Fruit fly (Drosophila melanogaster) whole organism, embryonic: Measurements from ENCODE around the gene CG5191.

ENCODE experiments used
- Abd-B ChIP-seq: fragments of 200-800 bp; sonication (Bioruptor generic); optimal IDR thresholded peaks from 2 replicates; lab custom pipeline; 2018; ENCODE audit warnings: missing biosample characterization, mild to moderate bottlenecking, missing genetic modification characterization, moderate library complexity
- Aef1 ChIP-seq: fragments of 200-800 bp; sonication (Bioruptor generic); IDR thresholded peaks from 3 replicates; pipeline ENCODE4 v1.3.6; 2022; ENCODE audit warnings: missing biosample characterization, missing genetic modification characterization
- CG11504 ChIP-seq: fragments of 200-800 bp; sonication (Bioruptor generic); optimal IDR thresholded peaks from 3 replicates; lab custom pipeline; 2019; ENCODE audit warnings: missing biosample characterization, mild to moderate bottlenecking, missing genetic modification characterization, moderate library complexity
- CG12219 ChIP-seq: fragments of 200-800 bp; sonication (Bioruptor generic); optimal IDR thresholded peaks from 3 replicates; lab custom pipeline; 2018; ENCODE audit warnings: missing biosample characterization, mild to moderate bottlenecking, missing genetic modification characterization
- CG1233 ChIP-seq: fragments of 200-800 bp; sonication (Bioruptor generic); optimal IDR thresholded peaks from 4 replicates; lab custom pipeline; 2018; ENCODE audit warnings: missing biosample characterization, mild to moderate bottlenecking, missing genetic modification characterization
- CG12942 ChIP-seq: fragments of 200-800 bp; sonication (Bioruptor generic); optimal IDR thresholded peaks from 3 replicates; lab custom pipeline; 2016; ENCODE audit warnings: missing biosample characterization, missing genetic modification characterization
- CG17829 ChIP-seq: fragments of 200-800 bp; optimal IDR thresholded peaks from 2 replicates; lab custom pipeline; 2019; ENCODE audit warnings: missing biosample characterization, mild to moderate bottlenecking, missing genetic modification characterization, moderate library complexity
- CG1832 ChIP-seq: fragments of 200-800 bp; sonication (Bioruptor generic); optimal IDR thresholded peaks from 2 replicates; lab custom pipeline; 2017; ENCODE audit warnings: missing biosample characterization, mild to moderate bottlenecking, missing genetic modification characterization, inconsistent platforms
- CG18476 ChIP-seq: fragments of 200-800 bp; sonication (Bioruptor generic); optimal IDR thresholded peaks from 2 replicates; lab custom pipeline; 2016; ENCODE audit warnings: missing biosample characterization, mild to moderate bottlenecking, missing genetic modification characterization
- CG18764 ChIP-seq: fragments of 200-800 bp; sonication (Bioruptor generic); optimal IDR thresholded peaks from 3 replicates; lab custom pipeline; 2016; ENCODE audit warnings: missing biosample characterization, missing genetic modification characterization
- CG2116 ChIP-seq: fragments of 200-800 bp; sonication (Bioruptor generic); optimal IDR thresholded peaks from 3 replicates; lab custom pipeline; 2018; ENCODE audit warnings: missing biosample characterization, mild to moderate bottlenecking, missing genetic modification characterization
- CG2712 ChIP-seq: fragments of 200-800 bp; optimal IDR thresholded peaks from 3 replicates; lab custom pipeline; 2019; ENCODE audit warnings: missing biosample characterization, mild to moderate bottlenecking, missing genetic modification characterization, moderate library complexity
- CG2889 ChIP-seq: fragments of 200-800 bp; sonication (Bioruptor generic); IDR thresholded peaks from 3 replicates; pipeline ENCODE4 v1.3.6; 2022; ENCODE audit warnings: missing biosample characterization, missing genetic modification characterization
- CG3163 ChIP-seq: fragments of 200-800 bp; sonication (Bioruptor generic); optimal IDR thresholded peaks from 3 replicates; lab custom pipeline; 2016; ENCODE audit warnings: missing biosample characterization, missing genetic modification characterization
- CG42726 ChIP-seq: fragments of 200-800 bp; sonication (Bioruptor generic); IDR thresholded peaks from 2 replicates; pipeline ENCODE4 v1.3.6; 2022; ENCODE audit warnings: missing biosample characterization, missing genetic modification characterization; ENCODE audit not compliant: partially characterized antibody
- CG4424 ChIP-seq: fragments of 200-800 bp; sonication (Bioruptor generic); optimal IDR thresholded peaks from 3 replicates; lab custom pipeline; 2016; ENCODE audit warnings: missing biosample characterization, missing genetic modification characterization
- CG4617 ChIP-seq: fragments of 200-800 bp; sonication (Bioruptor generic); optimal IDR thresholded peaks from 3 replicates; lab custom pipeline; 2016; ENCODE audit warnings: missing biosample characterization, missing genetic modification characterization, borderline replicate concordance
- CG8290 ChIP-seq, 3 experiments: fragments of 200-800 bp; sonication (Bioruptor generic); optimal IDR thresholded peaks; 2 replicates each; lab custom pipeline; 2016 to 2019; ENCODE audit warnings: missing biosample characterization in 3 of 3, missing genetic modification characterization in 3 of 3, mild to moderate bottlenecking in 2 of 3, moderate library complexity in 1 of 3
- Drgx ChIP-seq: fragments of 200-800 bp; sonication (Bioruptor generic); IDR thresholded peaks from 2 replicates; pipeline ENCODE4 v1.3.6; 2022; ENCODE audit warnings: missing biosample characterization, missing genetic modification characterization
- E2f2 ChIP-seq: fragments of 200-800 bp; sonication (Bioruptor generic); IDR thresholded peaks from 2 replicates; pipeline ENCODE4 v1.3.6; 2022; ENCODE audit warnings: missing biosample characterization, missing genetic modification characterization
- Hr51 ChIP-seq, 2 experiments: fragments of 200-800 bp; sonication (Bioruptor generic); optimal IDR thresholded peaks; 2 replicates in 1 of 2; 3 replicates in 1 of 2; lab custom pipeline; 2016 to 2018; ENCODE audit warnings: missing biosample characterization in 2 of 2, missing genetic modification characterization in 2 of 2, mild to moderate bottlenecking in 1 of 2, moderate library complexity in 1 of 2
- Hsf ChIP-seq: fragments of 200-800 bp; sonication (Bioruptor generic); optimal IDR thresholded peaks from 3 replicates; lab custom pipeline; 2016; ENCODE audit warnings: missing biosample characterization, missing genetic modification characterization
- Lim3 ChIP-seq: fragments of 200-800 bp; sonication (Bioruptor generic); IDR thresholded peaks from 2 replicates; pipeline ENCODE4 v1.3.6; 2022; ENCODE audit warnings: missing biosample characterization, missing genetic modification characterization
- Opbp ChIP-seq: fragments of 200-800 bp; sonication (Bioruptor generic); IDR thresholded peaks from 3 replicates; pipeline ENCODE4 v1.3.6; 2022; ENCODE audit warnings: missing biosample characterization, missing genetic modification characterization; ENCODE audit not compliant: partially characterized antibody
- Optix ChIP-seq: fragments of 200-800 bp; sonication (Bioruptor generic); IDR thresholded peaks from 3 replicates; pipeline ENCODE4 v1.3.6; 2022; ENCODE audit warnings: missing biosample characterization, missing genetic modification characterization
- Ptx1 ChIP-seq: fragments of 200-800 bp; sonication (Bioruptor generic); IDR thresholded peaks from 2 replicates; pipeline ENCODE4 v1.3.6; 2022; ENCODE audit warnings: missing biosample characterization, missing genetic modification characterization
- Rx ChIP-seq: fragments of 200-800 bp; sonication (Bioruptor generic); IDR thresholded peaks from 2 replicates; pipeline ENCODE4 v1.3.6; 2022; ENCODE audit warnings: missing biosample characterization, missing genetic modification characterization
- Sry-δ ChIP-seq: fragments of 200-800 bp; sonication (Bioruptor generic); optimal IDR thresholded peaks from 2 replicates; lab custom pipeline; 2016; ENCODE audit warnings: missing biosample characterization, missing genetic modification characterization
- Ssrp ChIP-seq: fragments of 200-800 bp; sonication (Bioruptor generic); optimal IDR thresholded peaks from 2 replicates; lab custom pipeline; 2018; ENCODE audit warnings: missing biosample characterization, mild to moderate bottlenecking, missing genetic modification characterization, moderate library complexity
- Xbp1 ChIP-seq: fragments of 200-800 bp; sonication (Bioruptor generic); optimal IDR thresholded peaks from 3 replicates; lab custom pipeline; 2016; ENCODE audit warnings: missing biosample characterization, mild to moderate bottlenecking, missing genetic modification characterization
- al ChIP-seq: fragments of 200-800 bp; sonication (Bioruptor generic); IDR thresholded peaks from 2 replicates; pipeline ENCODE4 v1.3.6; 2022; ENCODE audit warnings: missing biosample characterization, missing genetic modification characterization
- chn ChIP-seq: fragments of 200-800 bp; sonication (Bioruptor generic); optimal IDR thresholded peaks from 2 replicates; lab custom pipeline; 2016; ENCODE audit warnings: missing biosample characterization, missing genetic modification characterization
- emc ChIP-seq: fragments of 200-800 bp; sonication (Bioruptor generic); optimal IDR thresholded peaks from 2 replicates; lab custom pipeline; 2016; ENCODE audit warnings: missing biosample characterization, missing genetic modification characterization
- fd3F ChIP-seq: fragments of 200-800 bp; sonication (Bioruptor generic); optimal IDR thresholded peaks from 2 replicates; lab custom pipeline; 2018; ENCODE audit warnings: missing biosample characterization, mild to moderate bottlenecking, missing genetic modification characterization, moderate library complexity
- fd64A ChIP-seq: fragments of 200-800 bp; sonication (Bioruptor generic); optimal IDR thresholded peaks from 3 replicates; lab custom pipeline; 2018; ENCODE audit warnings: missing biosample characterization, mild to moderate bottlenecking, missing genetic modification characterization
- gt ChIP-seq: fragments of 200-800 bp; sonication (Bioruptor generic); IDR thresholded peaks from 2 replicates; pipeline ENCODE4 v1.3.6; 2022; ENCODE audit warnings: missing biosample characterization, missing genetic modification characterization
- lab ChIP-seq: fragments of 200-800 bp; sonication (Bioruptor generic); optimal IDR thresholded peaks from 3 replicates; lab custom pipeline; 2017; ENCODE audit warnings: missing biosample characterization, missing genetic modification characterization, mild to moderate bottlenecking, moderate library complexity, missing genetic modification reagents
- mam ChIP-seq: fragments of 200-800 bp; sonication (Bioruptor generic); optimal IDR thresholded peaks from 3 replicates; lab custom pipeline; 2016; ENCODE audit warnings: missing biosample characterization, missing genetic modification characterization
- nmo ChIP-seq: fragments of 200-800 bp; sonication (Bioruptor generic); optimal IDR thresholded peaks from 2 replicates; lab custom pipeline; 2018; ENCODE audit warnings: missing biosample characterization, mild to moderate bottlenecking, missing genetic modification characterization, moderate library complexity
- otp ChIP-seq: fragments of 200-800 bp; sonication (Bioruptor generic); IDR thresholded peaks from 3 replicates; pipeline ENCODE4, ENCODE4 v1.3.6; 2022; ENCODE audit warnings: missing biosample characterization, missing genetic modification characterization
- peb ChIP-seq: fragments of 200-800 bp; sonication (Bioruptor generic); IDR thresholded peaks from 2 replicates; pipeline ENCODE4 v1.3.6; 2022; ENCODE audit warnings: missing biosample characterization, missing genetic modification characterization
- sim ChIP-seq: fragments of 200-800 bp; sonication (Bioruptor generic); IDR thresholded peaks from 2 replicates; pipeline ENCODE4 v1.3.6; 2022; ENCODE audit warnings: missing biosample characterization, missing genetic modification characterization
- sisA ChIP-seq: fragments of 200-800 bp; sonication (Bioruptor generic); IDR thresholded peaks from 2 replicates; pipeline ENCODE4 v1.3.6; 2022; ENCODE audit warnings: missing biosample characterization, missing genetic modification characterization
- slou ChIP-seq: fragments of 200-800 bp; sonication (Bioruptor generic); optimal IDR thresholded peaks from 3 replicates; lab custom pipeline; 2016; ENCODE audit warnings: missing biosample characterization, missing genetic modification characterization
- stwl ChIP-seq: fragments of 200-800 bp; sonication (Bioruptor generic); optimal IDR thresholded peaks from 3 replicates; lab custom pipeline; 2018; ENCODE audit warnings: missing biosample characterization, mild to moderate bottlenecking, missing genetic modification characterization, moderate library complexity
- trem ChIP-seq: fragments of 200-800 bp; optimal IDR thresholded peaks from 3 replicates; lab custom pipeline; 2019; ENCODE audit warnings: missing biosample characterization, mild to moderate bottlenecking, missing genetic modification characterization, moderate library complexity
- tup ChIP-seq: fragments of 200-800 bp; sonication (Bioruptor generic); optimal IDR thresholded peaks from 2 replicates; lab custom pipeline; 2016; ENCODE audit warnings: missing biosample characterization, mild to moderate bottlenecking, missing genetic modification characterization, moderate library complexity
- zfh1 ChIP-seq: fragments of 200-800 bp; sonication (Bioruptor generic); IDR thresholded peaks from 3 replicates; pipeline ENCODE4 v1.3.6; 2022; ENCODE audit warnings: missing biosample characterization, missing genetic modification characterization

The CG5191 gene

DNA sequence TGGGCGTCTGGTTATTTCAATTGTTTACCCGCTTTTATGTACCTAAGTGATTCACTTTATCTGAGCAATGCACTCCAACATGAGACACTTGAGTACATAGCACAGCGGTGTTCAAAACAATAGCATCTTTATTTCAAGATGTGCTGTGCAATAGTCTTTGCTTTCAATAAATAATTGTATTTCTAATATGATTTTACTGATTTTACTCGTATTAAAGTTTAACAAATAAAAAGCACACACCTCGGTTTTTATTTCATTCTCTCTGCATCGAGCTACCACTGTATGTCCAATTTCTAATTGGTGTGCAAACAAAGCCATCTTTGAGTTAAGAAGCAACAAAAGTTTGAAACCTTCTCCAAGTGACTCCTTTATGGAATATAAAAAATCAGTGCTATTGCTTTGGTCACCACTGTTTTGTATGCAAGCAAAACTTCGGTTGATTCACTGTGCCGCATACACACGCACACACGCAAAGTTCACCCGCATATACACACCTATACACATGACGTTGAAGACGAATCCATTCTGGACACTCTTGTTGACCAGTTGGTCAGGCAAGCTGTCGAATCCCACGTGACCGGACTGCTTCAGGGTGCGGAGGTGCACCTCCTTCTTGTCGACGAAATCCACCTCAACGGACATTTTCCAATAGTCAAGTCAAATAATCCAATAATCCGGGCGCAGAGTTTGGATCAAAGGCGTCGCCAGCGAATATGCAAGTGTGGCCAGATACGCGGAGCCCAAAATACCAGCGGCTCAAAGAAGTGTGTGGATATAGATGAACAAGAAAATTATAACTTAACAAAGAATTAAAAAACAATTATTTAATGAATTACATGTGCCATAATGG, 27.2 kb downstream of the CG5191 start, which contains the start of gene Septin2 (continued):
- TF ChIP-seq Rx (GFP tag; lab: Robert Waterston, UW) (peak; percentile 42; the same call in 1 of the 2 replicates), Sry-δ (GFP tag; lab: Kevin White, UChicago) (peak; percentile 9), CG42726 (GFP tag; lab: Robert Waterston, UW) (no peak), Ptx1 (GFP tag; lab: Robert Waterston, UW) (peak; percentile 66), fd3F (GFP tag; lab: Kevin White, UChicago) (peak; percentile 54), CG12942 (peak; percentile 75), CG17829 (peak; percentile 82), Xbp1 (GFP tag; lab: Kevin White, UChicago) (peak; percentile 79), sisA (GFP tag; lab: Robert Waterston, UW) (peak; percentile 75), stwl (tag; lab: Kevin White, UChicago) (no peak), emc (GFP tag; lab: Kevin White, UChicago) (no peak), trem (peak; percentile 49), CG2116 (GFP tag; lab: Kevin White, UChicago) (peak; percentile 44), Lim3 (no peak), otp (GFP tag; lab: Robert Waterston, UW) (no peak; the same call in 2 of the 3 replicates), CG12219 (GFP tag; lab: Kevin White, UChicago) (peak; percentile 73), Ssrp (tag; lab: Kevin White, UChicago) (peak; percentile 82), CG11504 (tag; lab: Kevin White, UChicago) (peak; percentile 91), CG2889 (GFP tag; lab: Robert Waterston, UW) (0 out of 3 replicates have a peak, but pooled peaks have one; percentile 31), fd64A (peak; percentile 66), CG18764 (peak; percentile 74), CG3163 (GFP tag; lab: Kevin White, UChicago) (no peak), tup (GFP tag; lab: Kevin White, UChicago) (peak; percentile 55), CG18476 (GFP tag; lab: Kevin White, UChicago) (peak; percentile 81), al (no peak), slou (GFP tag; lab: Kevin White, UChicago) (no peak), Hr51 (GFP tag; optimal IDR thresholded peaks at IDR 0.05; lab: Kevin White, UChicago) (peak; percentile 4 to 85), CG8290 (GFP tag; optimal IDR thresholded peaks at IDR 0.05; lab: Kevin White, UChicago) (peak; percentile 37), CG8290 (tag; optimal IDR thresholded peaks at IDR 0.05; lab: Kevin White, UChicago) (peak in 1 of 2 experiments; percentile 61), gt (GFP tag; lab: Robert Waterston, UW) (no peak), zfh1 (GFP tag; lab: Robert Waterston, UW) (peak; percentile 73), CG1832 (no peak), Drgx (peak; percentile 80), CG4424 (GFP tag; lab: Kevin White, UChicago) (peak; percentile 83), CG4617 (GFP tag; lab: Kevin White, UChicago) (no peak), Abd-B (no peak), Aef1 (GFP tag; lab: Robert Waterston, UW) (peak; percentile 38; the same call in 1 of the 3 replicates), Hsf (GFP tag; lab: Kevin White, UChicago) (peak; percentile 84), chn (GFP tag; lab: Kevin White, UChicago) (peak; percentile 73), Opbp (GFP tag; lab: Robert Waterston, UW) (no peak), mam (GFP tag; lab: Kevin White, UChicago) (peak; percentile 22), peb (0 out of 2 replicates have a peak, but pooled peaks have one; percentile 15), Optix (no peak; the same call in 1 of the 3 replicates), E2f2 (peak; percentile 37; the same call in 1 of the 2 replicates), lab (GFP tag; lab: Kevin White, UChicago) (peak; percentile 82), nmo (peak; percentile 87), sim (GFP tag; lab: Robert Waterston, UW) (peak; percentile 44; the same call in 1 of the 2 replicates), CG1233 (GFP tag; lab: Kevin White, UChicago) (peak; percentile 84), CG2712 (tag; lab: Kevin White, UChicago) (peak; percentile 84)
